Fruit fly (Drosophila melanogaster) whole organism, embryonic: Measurements from ENCODE around the gene CheB98a.

ENCODE experiments used
- Ada2b ChIP-seq: fragments of 200-800 bp; sonication (Bioruptor generic); IDR thresholded peaks from 2 replicates; pipeline ENCODE4 v1.3.6; 2022; ENCODE audit warnings: missing biosample characterization, missing genetic modification characterization
- Adf1 ChIP-seq: fragments of 200-800 bp; sonication (Bioruptor generic); IDR thresholded peaks from 2 replicates; pipeline ENCODE4 v1.3.6; 2022; ENCODE audit warnings: missing biosample characterization, missing genetic modification characterization
- Asciz ChIP-seq: fragments of 200-800 bp; sonication (Bioruptor generic); optimal IDR thresholded peaks from 2 replicates; lab custom pipeline; 2017; ENCODE audit warnings: missing biosample characterization, mild to moderate bottlenecking, missing genetic modification characterization, missing genetic modification reagents
- CG1024 ChIP-seq: fragments of 200-800 bp; sonication (Bioruptor generic); IDR thresholded peaks from 2 replicates; pipeline ENCODE4 v1.3.6; 2022; ENCODE audit warnings: missing biosample characterization, missing genetic modification characterization
- CG10267 ChIP-seq: fragments of 200-800 bp; sonication (Bioruptor generic); optimal IDR thresholded peaks from 2 replicates; lab custom pipeline; 2018; ENCODE audit warnings: missing biosample characterization, mild to moderate bottlenecking, missing genetic modification characterization, moderate library complexity
- CG12071 ChIP-seq: fragments of 200-800 bp; sonication (Bioruptor generic); optimal IDR thresholded peaks from 3 replicates; lab custom pipeline; 2018; ENCODE audit warnings: missing biosample characterization, mild to moderate bottlenecking, missing genetic modification characterization
- CG12219 ChIP-seq: fragments of 200-800 bp; sonication (Bioruptor generic); optimal IDR thresholded peaks from 3 replicates; lab custom pipeline; 2018; ENCODE audit warnings: missing biosample characterization, mild to moderate bottlenecking, missing genetic modification characterization
- CG13424 ChIP-seq: fragments of 200-800 bp; sonication (Bioruptor generic); optimal IDR thresholded peaks from 2 replicates; lab custom pipeline; 2019; ENCODE audit warnings: missing biosample characterization, mild to moderate bottlenecking, missing genetic modification characterization, moderate library complexity
- CG14667 ChIP-seq: fragments of 200-800 bp; sonication (Bioruptor generic); IDR thresholded peaks from 2 replicates; pipeline ENCODE4 v1.3.6; 2022; ENCODE audit warnings: missing biosample characterization, missing genetic modification characterization
- CG14965 ChIP-seq: fragments of 200-800 bp; sonication (Bioruptor generic); optimal IDR thresholded peaks from 2 replicates; lab custom pipeline; 2016; ENCODE audit warnings: missing biosample characterization, missing genetic modification characterization, borderline replicate concordance
- CG1529 ChIP-seq: fragments of 200-800 bp; sonication (Bioruptor generic); optimal IDR thresholded peaks from 3 replicates; lab custom pipeline; 2018; ENCODE audit warnings: missing biosample characterization, missing genetic modification characterization
- CG17359 ChIP-seq: fragments of 200-800 bp; sonication (Bioruptor generic); optimal IDR thresholded peaks from 3 replicates; lab custom pipeline; 2018; ENCODE audit warnings: missing biosample characterization, mild to moderate bottlenecking, missing genetic modification characterization, moderate library complexity
- CG18619 ChIP-seq: fragments of 200-800 bp; sonication (Bioruptor generic); optimal IDR thresholded peaks from 3 replicates; lab custom pipeline; 2017; ENCODE audit warnings: missing biosample characterization, mild to moderate bottlenecking, missing genetic modification characterization
- CG2712 ChIP-seq: fragments of 200-800 bp; optimal IDR thresholded peaks from 3 replicates; lab custom pipeline; 2019; ENCODE audit warnings: missing biosample characterization, mild to moderate bottlenecking, missing genetic modification characterization, moderate library complexity
- CG34376 ChIP-seq: fragments of 200-800 bp; sonication (Bioruptor generic); optimal IDR thresholded peaks from 2 replicates; lab custom pipeline; 2018; ENCODE audit warnings: missing biosample characterization, mild to moderate bottlenecking, missing genetic modification characterization
- CG42726 ChIP-seq: fragments of 200-800 bp; sonication (Bioruptor generic); IDR thresholded peaks from 2 replicates; pipeline ENCODE4 v1.3.6; 2022; ENCODE audit warnings: missing biosample characterization, missing genetic modification characterization; ENCODE audit not compliant: partially characterized antibody
- CG6765 ChIP-seq: fragments of 200-800 bp; sonication (Bioruptor generic); optimal IDR thresholded peaks from 3 replicates; lab custom pipeline; 2017; ENCODE audit warnings: missing biosample characterization, mild to moderate bottlenecking, missing genetic modification characterization
- CG8089 ChIP-seq: fragments of 200-800 bp; sonication (Bioruptor generic); optimal IDR thresholded peaks from 3 replicates; lab custom pipeline; 2016; ENCODE audit warnings: missing biosample characterization, missing genetic modification characterization
- Doc3 ChIP-seq: fragments of 200-800 bp; sonication (Bioruptor generic); IDR thresholded peaks from 3 replicates; pipeline ENCODE4 v1.3.6; 2022; ENCODE audit warnings: missing biosample characterization, missing genetic modification characterization; ENCODE audit not compliant: partially characterized antibody
- Dp ChIP-seq: fragments of 200-800 bp; sonication (Bioruptor generic); optimal IDR thresholded peaks from 2 replicates; lab custom pipeline; 2018; ENCODE audit warnings: missing biosample characterization, mild to moderate bottlenecking, missing genetic modification characterization, moderate library complexity
- Dref ChIP-seq: fragments of 200-800 bp; sonication (Bioruptor generic); IDR thresholded peaks from 2 replicates; pipeline ENCODE4 v1.3.6; 2022; ENCODE audit warnings: missing biosample characterization, missing genetic modification characterization
- Hand ChIP-seq: fragments of 200-800 bp; sonication (Bioruptor generic); optimal IDR thresholded peaks from 2 replicates; lab custom pipeline; 2017; ENCODE audit warnings: mild to moderate bottlenecking, missing biosample characterization, missing genetic modification reagents, missing genetic modification characterization
- Hmx ChIP-seq: fragments of 200-800 bp; sonication (Bioruptor generic); optimal IDR thresholded peaks from 2 replicates; lab custom pipeline; 2016; ENCODE audit warnings: missing biosample characterization, missing genetic modification characterization
- Jarid2 ChIP-seq: fragments of 200-800 bp; sonication (Bioruptor generic); optimal IDR thresholded peaks from 3 replicates; lab custom pipeline; 2017; ENCODE audit warnings: mild to moderate bottlenecking, missing biosample characterization, missing genetic modification reagents, missing genetic modification characterization
- MTF-1 ChIP-seq: fragments of 200-800 bp; sonication (Bioruptor generic); optimal IDR thresholded peaks from 2 replicates; lab custom pipeline; 2018; ENCODE audit warnings: missing biosample characterization, mild to moderate bottlenecking, missing genetic modification characterization, borderline replicate concordance
- Med ChIP-seq: fragments of 200-800 bp; sonication (Bioruptor generic); peaks from one replicate; lab custom pipeline; 2016; ENCODE audit warnings: missing biosample characterization, missing genetic modification characterization, mild to moderate bottlenecking, inconsistent platforms, moderate library complexity
- Myb ChIP-seq: fragments of 200-800 bp; sonication (Bioruptor generic); optimal IDR thresholded peaks from 2 replicates; lab custom pipeline; 2016; ENCODE audit warnings: missing biosample characterization, missing genetic modification characterization
- Opbp ChIP-seq: fragments of 200-800 bp; sonication (Bioruptor generic); IDR thresholded peaks from 3 replicates; pipeline ENCODE4 v1.3.6; 2022; ENCODE audit warnings: missing biosample characterization, missing genetic modification characterization; ENCODE audit not compliant: partially characterized antibody
- Optix ChIP-seq: fragments of 200-800 bp; sonication (Bioruptor generic); IDR thresholded peaks from 3 replicates; pipeline ENCODE4 v1.3.6; 2022; ENCODE audit warnings: missing biosample characterization, missing genetic modification characterization
- Tbp ChIP-seq: fragments of >200 bp; optimal IDR thresholded peaks from 2 replicates; lab custom pipeline; 2018; ENCODE audit warnings: missing biosample characterization, missing genetic modification characterization
- ato ChIP-seq: fragments of 200-800 bp; sonication (Bioruptor generic); IDR thresholded peaks from 2 replicates; pipeline ENCODE4 v1.3.6; 2022; ENCODE audit warnings: missing biosample characterization, missing genetic modification characterization; ENCODE audit not compliant: partially characterized antibody
- cas ChIP-seq: fragments of 200-800 bp; sonication (Bioruptor generic); IDR thresholded peaks from 2 replicates; pipeline ENCODE4 v1.3.6; 2022; ENCODE audit warnings: missing biosample characterization, missing genetic modification characterization
- cato ChIP-seq: fragments of 200-800 bp; sonication (Bioruptor generic); optimal IDR thresholded peaks from 2 replicates; lab custom pipeline; 2016; ENCODE audit warnings: missing biosample characterization, missing genetic modification characterization, borderline replicate concordance
- dpn ChIP-seq, 2 experiments: fragments of 200-800 bp; sonication (Bioruptor generic); optimal IDR thresholded peaks; 3 replicates each; lab custom pipeline; 2016; ENCODE audit warnings: missing biosample characterization in 2 of 2, missing genetic modification characterization in 2 of 2
- ems ChIP-seq: fragments of 200-800 bp; sonication (Bioruptor generic); optimal IDR thresholded peaks from 3 replicates; lab custom pipeline; 2016; ENCODE audit warnings: missing biosample characterization, missing genetic modification characterization
- fd102C ChIP-seq: fragments of 200-800 bp; sonication (Bioruptor generic); optimal IDR thresholded peaks from 2 replicates; lab custom pipeline; 2018; ENCODE audit warnings: missing biosample characterization, mild to moderate bottlenecking, missing genetic modification characterization, moderate library complexity
- gcm ChIP-seq: fragments of 200-800 bp; sonication (Bioruptor generic); optimal IDR thresholded peaks from 2 replicates; lab custom pipeline; 2019; ENCODE audit warnings: missing biosample characterization, mild to moderate bottlenecking, missing genetic modification characterization, moderate library complexity
- hb ChIP-seq: fragments of 200-800 bp; sonication (Bioruptor generic); IDR thresholded peaks from 3 replicates; pipeline ENCODE4 v1.3.6; 2022; ENCODE audit warnings: missing biosample characterization, missing genetic modification characterization; ENCODE audit not compliant: partially characterized antibody
- her ChIP-seq: fragments of 200-800 bp; sonication (Bioruptor generic); optimal IDR thresholded peaks from 2 replicates; lab custom pipeline; 2016; ENCODE audit warnings: missing biosample characterization, missing genetic modification characterization
- klu ChIP-seq: fragments of 200-800 bp; sonication (Bioruptor generic); IDR thresholded peaks from 2 replicates; pipeline ENCODE4 v1.3.6; 2022; ENCODE audit warnings: missing biosample characterization, missing genetic modification characterization
- nerfin-2 ChIP-seq: fragments of 200-800 bp; sonication (Bioruptor generic); IDR thresholded peaks from 2 replicates; pipeline ENCODE4 v1.3.6; 2022; ENCODE audit warnings: missing biosample characterization, missing genetic modification characterization; ENCODE audit not compliant: partially characterized antibody
- otp ChIP-seq: fragments of 200-800 bp; sonication (Bioruptor generic); IDR thresholded peaks from 3 replicates; pipeline ENCODE4, ENCODE4 v1.3.6; 2022; ENCODE audit warnings: missing biosample characterization, missing genetic modification characterization
- ranshi ChIP-seq: fragments of 200-800 bp; sonication (Bioruptor generic); IDR thresholded peaks from 2 replicates; pipeline ENCODE4 v1.3.6; 2022; ENCODE audit warnings: missing biosample characterization, missing genetic modification characterization
- repo ChIP-seq: fragments of 200-800 bp; sonication (Bioruptor generic); optimal IDR thresholded peaks from 2 replicates; lab custom pipeline; 2016; ENCODE audit warnings: missing biosample characterization, missing genetic modification characterization
- row ChIP-seq: fragments of 200-800 bp; sonication (Bioruptor generic); IDR thresholded peaks from 3 replicates; pipeline ENCODE4 v1.3.6; 2022; ENCODE audit warnings: missing biosample characterization, missing genetic modification characterization
- sisA ChIP-seq: fragments of 200-800 bp; sonication (Bioruptor generic); IDR thresholded peaks from 2 replicates; pipeline ENCODE4 v1.3.6; 2022; ENCODE audit warnings: missing biosample characterization, missing genetic modification characterization
- slp2 ChIP-seq: fragments of 200-800 bp; sonication (Bioruptor generic); optimal IDR thresholded peaks from 2 replicates; lab custom pipeline; 2016; ENCODE audit warnings: missing biosample characterization, missing genetic modification characterization
- twi ChIP-seq: fragments of 200-800 bp; optimal IDR thresholded peaks from 2 replicates; lab custom pipeline; 2019; ENCODE audit warnings: missing biosample characterization, mild to moderate bottlenecking, missing genetic modification characterization, moderate library complexity

CheB98a gene

dm6 chr3R:28844611-28845376 is 38.3 kb downstream of the CheB98a start, which contains the start of the genes Apc and spg (continued):
- TF ChIP-seq CG42726 (peak; percentile 69), slp2 (GFP tag; lab: Kevin White, UChicago) (peak; percentile 17), gcm (peak; percentile 15), Asciz (GFP tag; lab: Kevin White, UChicago) (peak; percentile 37), CG8089 (peak; percentile 25), Adf1 (GFP tag; lab: Robert Waterston, UW) (0 out of 2 replicates have a peak, but pooled peaks have one; percentile 32), Doc3 (GFP tag; lab: Robert Waterston, UW) (peak; percentile 68), Ada2b (no peak), ranshi (GFP tag; lab: Robert Waterston, UW) (peak; percentile 50; the same call in 1 of the 2 replicates), CG2712 (tag; lab: Kevin White, UChicago) (peak; percentile 45), nerfin-2 (GFP tag; lab: Robert Waterston, UW) (peak; percentile 57; the same call in 1 of the 2 replicates), Jarid2 (GFP tag; lab: Kevin White, UChicago) (peak; percentile 86), repo (no peak), CG10267 (tag; lab: Kevin White, UChicago) (peak; percentile 61), Med (peak; percentile 91), Dref (GFP tag; lab: Robert Waterston, UW) (no peak; the same call in 1 of the 2 replicates), CG6765 (GFP tag; lab: Kevin White, UChicago) (peak; percentile 63), CG14667 (GFP tag; lab: Robert Waterston, UW) (no peak), Opbp (GFP tag; lab: Robert Waterston, UW) (peak; percentile 70), CG34376 (peak; percentile 45), CG17359 (tag; lab: Kevin White, UChicago) (peak; percentile 10), dpn (GFP tag; optimal IDR thresholded peaks at IDR 0.05; lab: Kevin White, UChicago) (no peak), ato (GFP tag; lab: Robert Waterston, UW) (no peak; the same call in 1 of the 2 replicates), Myb (GFP tag; lab: Kevin White, UChicago) (peak; percentile 4), cas (GFP tag; lab: Robert Waterston, UW) (no peak), sisA (no peak), her (peak; percentile 34), CG12219 (GFP tag; lab: Kevin White, UChicago) (peak; percentile 63), twi (tag; lab: Kevin White, UChicago) (no peak), ems (GFP tag; lab: Kevin White, UChicago) (peak; percentile 39), Optix (GFP tag; lab: Robert Waterston, UW) (peak; percentile 38; the same call in 1 of the 3 replicates), CG1024 (GFP tag; lab: Robert Waterston, UW) (no peak), Dp (GFP tag; lab: Kevin White, UChicago) (peak; percentile 32), cato (peak; percentile 37), CG1529 (GFP tag; lab: Kevin White, UChicago) (peak; percentile 31), otp (GFP tag; lab: Robert Waterston, UW) (0 out of 3 replicates have a peak, but pooled peaks have one; percentile 26), Tbp (GFP tag; lab: Kevin White, UChicago) (peak; percentile 92), CG13424 (tag; lab: Kevin White, UChicago) (peak; percentile 47), hb (GFP tag; lab: Robert Waterston, UW) (peak; percentile 53; the same call in 1 of the 3 replicates), CG14965 (GFP tag; lab: Kevin White, UChicago) (no peak), fd102C (GFP tag; lab: Kevin White, UChicago) (peak; percentile 29), row (GFP tag; lab: Robert Waterston, UW) (peak; percentile 82), CG18619 (GFP tag; lab: Kevin White, UChicago) (peak; percentile 41), Hand (GFP tag; lab: Kevin White, UChicago) (peak; percentile 40), CG12071 (GFP tag; lab: Kevin White, UChicago) (peak; percentile 71), Hmx (GFP tag; lab: Kevin White, UChicago) (peak; percentile 0), klu (no peak), MTF-1 (GFP tag; lab: Kevin White, UChicago) (peak; percentile 66)
